Worm (Caenorhabditis elegans) whole organism, early embryonic: Measurements from ENCODE around the gene srh-289.

Experiments
- B0310.2 ChIP-seq: sonication (generic microtip); optimal IDR thresholded peaks from 2 replicates; lab custom pipeline; 2016; ENCODE audit warnings: mild to moderate bottlenecking, missing genetic modification characterization, missing compliant biosample characterization
- F13C5.2 ChIP-seq: sonication (generic microtip); optimal IDR thresholded peaks from 2 replicates; lab custom pipeline; 2017; ENCODE audit warnings: mild to moderate bottlenecking, missing genetic modification characterization, inconsistent platforms, missing compliant biosample characterization
- aly-1 ChIP-seq: sonication (generic microtip); optimal IDR thresholded peaks from 2 replicates; lab custom pipeline; 2016; ENCODE audit warnings: missing genetic modification characterization, missing compliant biosample characterization
- ama-1 ChIP-seq: fragments of 150-350 bp; optimal IDR thresholded peaks from 2 replicates; lab custom pipeline; 2014
- ceh-13 ChIP-seq: fragments of 200-800 bp; sonication (Bioruptor generic); optimal IDR thresholded peaks from 2 replicates; lab custom pipeline; 2018; ENCODE audit warnings: mild to moderate bottlenecking, missing genetic modification characterization, missing compliant biosample characterization
- ceh-36 ChIP-seq: sonication (generic microtip); optimal IDR thresholded peaks from 2 replicates; lab custom pipeline; 2016; ENCODE audit warnings: missing genetic modification characterization, inconsistent platforms, missing compliant biosample characterization
- ets-7 ChIP-seq: sonication (generic microtip); optimal IDR thresholded peaks from 2 replicates; lab custom pipeline; 2016; ENCODE audit warnings: missing genotype, missing genetic modification characterization, missing compliant biosample characterization
- flt-1 ChIP-seq: fragments of 200-800 bp; sonication (Bioruptor generic); IDR thresholded peaks from 2 replicates; pipeline ENCODE4 v1.3.6; 2022; ENCODE audit warnings: missing genetic modification characterization, missing compliant biosample characterization
- hmbx-1 ChIP-seq: sonication (generic microtip); optimal IDR thresholded peaks from 2 replicates; lab custom pipeline; 2016; ENCODE audit warnings: mild to moderate bottlenecking, missing genetic modification characterization, missing compliant biosample characterization
- hmg-4 ChIP-seq: fragments of 200-800 bp; sonication (Bioruptor generic); optimal IDR thresholded peaks from 2 replicates; lab custom pipeline; 2018; ENCODE audit warnings: mild to moderate bottlenecking, missing genetic modification characterization, missing compliant biosample characterization
- hnd-1 ChIP-seq: sonication (generic microtip); optimal IDR thresholded peaks from 2 replicates; lab custom pipeline; 2016; ENCODE audit warnings: missing genetic modification characterization, missing compliant biosample characterization
- pes-1 ChIP-seq: fragments of 200-800 bp; sonication (Bioruptor generic); IDR thresholded peaks from 2 replicates; pipeline ENCODE4 v1.3.6; 2022; ENCODE audit warnings: missing genetic modification reagents, missing genetic modification characterization, missing compliant biosample characterization
- scrt-1 ChIP-seq: fragments of 200-800 bp; sonication (Bioruptor generic); IDR thresholded peaks from 2 replicates; pipeline ENCODE4 v1.3.6; 2022; ENCODE audit warnings: missing genetic modification characterization, missing compliant biosample characterization
- sea-1 ChIP-seq: fragments of 200-800 bp; sonication (Bioruptor generic); conservative IDR thresholded peaks from 2 replicates; pipeline ENCODE4 v1.3.6; 2022; ENCODE audit warnings: missing genetic modification characterization, missing compliant biosample characterization
- tbx-11 ChIP-seq: fragments of 200-800 bp; sonication (Bioruptor generic); IDR thresholded peaks from 2 replicates; pipeline ENCODE4 v1.3.6; 2022; ENCODE audit warnings: missing genetic modification characterization, missing compliant biosample characterization
- tbx-37 ChIP-seq: fragments of 200-800 bp; sonication (Bioruptor generic); conservative IDR thresholded peaks from 2 replicates; pipeline ENCODE4 v1.3.6; 2022; ENCODE audit warnings: missing genetic modification reagents, missing genetic modification characterization, missing compliant biosample characterization
- tra-4 ChIP-seq: sonication (generic microtip); optimal IDR thresholded peaks from 2 replicates; lab custom pipeline; 2017; ENCODE audit warnings: missing genetic modification characterization, missing compliant biosample characterization

Gene srh-289

DNA sequence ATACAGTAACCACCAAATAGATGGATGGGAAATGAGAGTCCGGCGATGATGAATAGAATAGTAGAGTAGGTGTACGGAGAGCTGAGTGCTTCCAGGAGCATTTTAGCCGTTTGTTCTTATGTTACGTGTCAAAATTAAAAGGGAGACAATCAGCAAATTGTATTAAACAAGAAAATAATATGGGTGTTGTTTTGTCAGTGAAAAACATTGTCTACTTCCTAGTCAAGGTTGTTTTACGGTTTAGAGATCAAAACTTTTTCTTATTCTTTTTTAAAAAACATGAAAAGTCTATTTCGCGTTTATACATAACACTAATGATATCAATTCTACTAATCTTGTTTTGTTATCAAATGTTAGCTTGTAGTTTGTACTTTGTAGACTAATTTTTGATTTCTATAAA is at the start of gene srh-289:
Gene srh-289 (minus strand): TSS at position 101 of the 400 bp plus-strand sequence.
- TF ChIP-seq hmg-4 (GFP tag; lab: Kevin White, UChicago) (no peak), ceh-13 (GFP tag; lab: Kevin White, UChicago) (no peak), ets-7 (tag; lab: Kevin White, UChicago) (no peak), scrt-1 (no peak), hmbx-1 (tag; lab: Kevin White, UChicago) (no peak), tbx-11 (GFP tag; lab: Robert Waterston, UW) (no peak), ceh-36 (no peak), F13C5.2 (tag; lab: Kevin White, UChicago) (no peak), flt-1 (no peak), aly-1 (no peak), tbx-37 (GFP tag; lab: Robert Waterston, UW) (no peak)

DNA sequence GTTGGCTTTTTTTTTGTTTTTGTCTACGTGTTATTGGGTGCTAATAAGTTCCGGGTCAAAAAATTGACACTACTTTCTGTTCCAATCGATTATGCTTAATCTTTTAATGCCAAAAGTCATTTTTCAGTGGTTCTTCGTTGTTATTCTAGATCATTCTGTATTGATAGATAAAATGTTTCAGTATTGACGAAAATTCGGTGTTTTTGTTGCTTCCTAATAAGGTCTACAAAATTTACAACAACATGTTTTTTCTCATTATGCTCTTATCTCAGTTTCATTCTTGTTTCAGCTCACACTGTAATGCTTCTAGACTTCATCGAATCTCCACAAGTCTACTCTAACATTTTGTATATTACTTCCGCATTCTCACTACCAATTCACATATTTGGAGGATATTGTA is 37.5 kb upstream of the srh-289 start, which contains the start of gene srh-303:
Gene srh-303 (plus strand): TSS at position 301 of the 400 bp plus-strand sequence.
- TF ChIP-seq F13C5.2 (tag; lab: Kevin White, UChicago) = no peak

- TF ChIP-seq hnd-1 (tag; lab: Kevin White, UChicago) (no peak), scrt-1 (no peak), flt-1 (no peak), tbx-37 (GFP tag; lab: Robert Waterston, UW) (no peak), ceh-36 (no peak), ets-7 (tag; lab: Kevin White, UChicago) (no peak), ama-1 (no peak), ceh-13 (GFP tag; lab: Kevin White, UChicago) (no peak), aly-1 (no peak), tbx-11 (GFP tag; lab: Robert Waterston, UW) (no peak), hmg-4 (GFP tag; lab: Kevin White, UChicago) (no peak), sea-1 (GFP tag; lab: Robert Waterston, UW) (no peak), B0310.2 (tag; lab: Kevin White, UChicago) (no peak), hmbx-1 (tag; lab: Kevin White, UChicago) (no peak), F13C5.2 (tag; lab: Kevin White, UChicago) (no peak), pes-1 (GFP tag; lab: Robert Waterston, UW) (no peak), tra-4 (tag; lab: Kevin White, UChicago) (no peak)
Measured at ce11 chrV:17828310-17828709, 34.4 kb upstream of the srh-289 start, which contains the start of gene srh-304. TSS of gene srh-304 (plus strand) at chrV:17828610.

ce11 chrV:17824610-17825009 is 30.7 kb upstream of the srh-289 start, which contains the start of gene srh-301:
TSS of gene srh-301 (plus strand) at chrV:17824910.
- TF ChIP-seq tra-4 (tag; lab: Kevin White, UChicago) (no peak), ceh-36 (no peak), ets-7 (tag; lab: Kevin White, UChicago) (no peak), hmg-4 (GFP tag; lab: Kevin White, UChicago) (no peak)

ce11 chrV:17821805-17822204 is 27.9 kb upstream of the srh-289 start, which contains the start of gene srh-300:
TSS of gene srh-300 (plus strand) at chrV:17822105.
- TF ChIP-seq flt-1 (no peak), sea-1 (GFP tag; lab: Robert Waterston, UW) (no peak), hnd-1 (tag; lab: Kevin White, UChicago) (no peak), ceh-36 (no peak), aly-1 (no peak), B0310.2 (tag; lab: Kevin White, UChicago) (no peak), hmbx-1 (tag; lab: Kevin White, UChicago) (no peak), ama-1 (no peak), ceh-13 (GFP tag; lab: Kevin White, UChicago) (no peak), tbx-11 (GFP tag; lab: Robert Waterston, UW) (no peak), ets-7 (tag; lab: Kevin White, UChicago) (no peak), hmg-4 (GFP tag; lab: Kevin White, UChicago) (no peak), pes-1 (GFP tag; lab: Robert Waterston, UW) (no peak), tbx-37 (GFP tag; lab: Robert Waterston, UW) (no peak)

ce11 chrV:17819704-17820103 is 25.8 kb upstream of the srh-289 start:
- TF ChIP-seq hmg-4 (GFP tag; lab: Kevin White, UChicago) (no peak), ceh-13 (GFP tag; lab: Kevin White, UChicago) (no peak), flt-1 (no peak), hnd-1 (tag; lab: Kevin White, UChicago) (no peak), hmbx-1 (tag; lab: Kevin White, UChicago) (no peak), B0310.2 (tag; lab: Kevin White, UChicago) (no peak), scrt-1 (no peak), ama-1 (no peak), ceh-36 (no peak), F13C5.2 (tag; lab: Kevin White, UChicago) (no peak), tbx-11 (GFP tag; lab: Robert Waterston, UW) (no peak), pes-1 (GFP tag; lab: Robert Waterston, UW) (no peak), tra-4 (tag; lab: Kevin White, UChicago) (no peak), ets-7 (tag; lab: Kevin White, UChicago) (no peak), aly-1 (no peak), sea-1 (GFP tag; lab: Robert Waterston, UW) (no peak), tbx-37 (GFP tag; lab: Robert Waterston, UW) (no peak)

ce11 chrV:17818567-17818966 is 24.7 kb upstream of the srh-289 start, which contains the start of gene srh-298:
TSS of gene srh-298 (plus strand) at chrV:17818867.
- no peak for TF ChIP-seq ceh-36
- no peak for TF ChIP-seq B0310.2 (tag; lab: Kevin White, UChicago)
- no peak for TF ChIP-seq tbx-11 (GFP tag; lab: Robert Waterston, UW)
- no peak for TF ChIP-seq sea-1 (GFP tag; lab: Robert Waterston, UW)
- TF ChIP-seq F13C5.2 (tag; lab: Kevin White, UChicago) = no peak
- no peak for TF ChIP-seq hnd-1 (tag; lab: Kevin White, UChicago)
- no peak for TF ChIP-seq ceh-13 (GFP tag; lab: Kevin White, UChicago)
- no peak for TF ChIP-seq ama-1
- no peak for TF ChIP-seq aly-1
- TF ChIP-seq tbx-37 (GFP tag; lab: Robert Waterston, UW) = no peak
- no peak for TF ChIP-seq scrt-1
- TF ChIP-seq pes-1 (GFP tag; lab: Robert Waterston, UW) = no peak
- TF ChIP-seq flt-1 = no peak
- TF ChIP-seq hmbx-1 (tag; lab: Kevin White, UChicago) = no peak
- TF ChIP-seq tra-4 (tag; lab: Kevin White, UChicago) = no peak
- TF ChIP-seq hmg-4 (GFP tag; lab: Kevin White, UChicago) = no peak
- TF ChIP-seq ets-7 (tag; lab: Kevin White, UChicago) = no peak
